Fruit fly (Drosophila melanogaster) whole organism, embryonic: ENCODE results near the gene CG34107.
A peak's percentile ranks its signal among the peaks of the same experiment; 100 is the strongest.

Experiments
- Atf-2 ChIP-seq: fragments of 200-800 bp; sonication (Bioruptor generic); optimal IDR thresholded peaks from 2 replicates; lab custom pipeline; 2016; ENCODE audit warnings: missing biosample characterization, missing genetic modification characterization
- B-H2 ChIP-seq: fragments of 200-800 bp; sonication (Bioruptor generic); optimal IDR thresholded peaks from 2 replicates; lab custom pipeline; 2018; ENCODE audit warnings: missing biosample characterization, mild to moderate bottlenecking, missing genetic modification characterization
- CG10267 ChIP-seq: fragments of 200-800 bp; sonication (Bioruptor generic); optimal IDR thresholded peaks from 2 replicates; lab custom pipeline; 2018; ENCODE audit warnings: missing biosample characterization, mild to moderate bottlenecking, missing genetic modification characterization, moderate library complexity
- CG10959 ChIP-seq: fragments of 200-800 bp; sonication (Bioruptor generic); IDR thresholded peaks from 2 replicates; pipeline ENCODE4 v1.3.6; 2022; ENCODE audit warnings: missing biosample characterization, missing genetic modification characterization
- CG11504 ChIP-seq: fragments of 200-800 bp; sonication (Bioruptor generic); optimal IDR thresholded peaks from 3 replicates; lab custom pipeline; 2019; ENCODE audit warnings: missing biosample characterization, mild to moderate bottlenecking, missing genetic modification characterization, moderate library complexity
- CG1233 ChIP-seq: fragments of 200-800 bp; sonication (Bioruptor generic); optimal IDR thresholded peaks from 4 replicates; lab custom pipeline; 2018; ENCODE audit warnings: missing biosample characterization, mild to moderate bottlenecking, missing genetic modification characterization
- CG13775 ChIP-seq: fragments of 200-800 bp; sonication (Bioruptor generic); optimal IDR thresholded peaks from 3 replicates; lab custom pipeline; 2017; ENCODE audit warnings: missing biosample characterization, mild to moderate bottlenecking, missing genetic modification characterization
- CG14965 ChIP-seq: fragments of 200-800 bp; sonication (Bioruptor generic); optimal IDR thresholded peaks from 2 replicates; lab custom pipeline; 2016; ENCODE audit warnings: missing biosample characterization, missing genetic modification characterization, borderline replicate concordance
- CG1602 ChIP-seq: fragments of 200-800 bp; sonication (Bioruptor generic); optimal IDR thresholded peaks from 3 replicates; lab custom pipeline; 2016; ENCODE audit warnings: missing biosample characterization, missing genetic modification characterization
- CG1647 ChIP-seq: fragments of 200-800 bp; sonication (Bioruptor generic); optimal IDR thresholded peaks from 3 replicates; lab custom pipeline; 2016; ENCODE audit warnings: missing biosample characterization, missing genetic modification characterization
- CG16813 ChIP-seq: fragments of 200-800 bp; sonication (Bioruptor generic); IDR thresholded peaks from 3 replicates; pipeline ENCODE4 v1.3.6; 2022; ENCODE audit warnings: missing biosample characterization, missing genetic modification characterization; ENCODE audit not compliant: partially characterized antibody
- CG18599 ChIP-seq: fragments of 200-800 bp; sonication (Bioruptor generic); optimal IDR thresholded peaks from 3 replicates; lab custom pipeline; 2017; ENCODE audit warnings: missing biosample characterization, missing genetic modification characterization, mild to moderate bottlenecking, moderate library complexity, missing genetic modification reagents
- CG2202 ChIP-seq: fragments of 200-800 bp; sonication (Bioruptor generic); optimal IDR thresholded peaks from 2 replicates; lab custom pipeline; 2018; ENCODE audit warnings: missing biosample characterization, mild to moderate bottlenecking, missing genetic modification characterization
- CG31365 ChIP-seq: fragments of 200-800 bp; sonication (Bioruptor generic); optimal IDR thresholded peaks from 2 replicates; lab custom pipeline; 2018; ENCODE audit warnings: missing biosample characterization, mild to moderate bottlenecking, missing genetic modification characterization
- CG32772 ChIP-seq: fragments of 200-800 bp; sonication (Bioruptor generic); IDR thresholded peaks from 2 replicates; pipeline ENCODE4 v1.3.6; 2022; ENCODE audit warnings: missing biosample characterization, missing genetic modification characterization
- CG42726 ChIP-seq: fragments of 200-800 bp; sonication (Bioruptor generic); IDR thresholded peaks from 2 replicates; pipeline ENCODE4 v1.3.6; 2022; ENCODE audit warnings: missing biosample characterization, missing genetic modification characterization; ENCODE audit not compliant: partially characterized antibody
- CG4854 ChIP-seq: fragments of 200-800 bp; sonication (Bioruptor generic); optimal IDR thresholded peaks from 2 replicates; lab custom pipeline; 2016; ENCODE audit warnings: missing biosample characterization, missing genetic modification characterization, inconsistent platforms
- CG7786 ChIP-seq: fragments of 200-800 bp; sonication (Bioruptor generic); optimal IDR thresholded peaks from 2 replicates; lab custom pipeline; 2016; ENCODE audit warnings: missing biosample characterization, missing genetic modification characterization
- CG9609 ChIP-seq: fragments of 200-800 bp; sonication (Bioruptor generic); optimal IDR thresholded peaks from 3 replicates; lab custom pipeline; 2016; ENCODE audit warnings: missing biosample characterization, missing genetic modification characterization
- CG9727 ChIP-seq: fragments of 200-800 bp; sonication (Bioruptor generic); optimal IDR thresholded peaks from 3 replicates; lab custom pipeline; 2017; ENCODE audit warnings: missing biosample characterization, mild to moderate bottlenecking, missing genetic modification characterization
- Fer3 ChIP-seq: fragments of 200-800 bp; sonication (Bioruptor generic); optimal IDR thresholded peaks from 2 replicates; lab custom pipeline; 2018; ENCODE audit warnings: missing biosample characterization, mild to moderate bottlenecking, missing genetic modification characterization, moderate library complexity
- Gug ChIP-seq: fragments of 200-800 bp; sonication (Bioruptor generic); IDR thresholded peaks from 4 replicates; pipeline ENCODE4 v1.3.6; 2022; ENCODE audit warnings: missing biosample characterization, missing genetic modification characterization
- Lhr ChIP-seq: fragments of 200-800 bp; sonication (Bioruptor generic); optimal IDR thresholded peaks from 3 replicates; lab custom pipeline; 2017; ENCODE audit warnings: mild to moderate bottlenecking, missing biosample characterization, missing genetic modification reagents, missing genetic modification characterization
- MBD-R2 ChIP-seq: fragments of 200-800 bp; sonication (Bioruptor generic); IDR thresholded peaks from 2 replicates; pipeline ENCODE4 v1.3.6; 2022; ENCODE audit warnings: missing biosample characterization, missing genetic modification characterization
- Neu2 ChIP-seq: fragments of 200-800 bp; sonication (Bioruptor generic); optimal IDR thresholded peaks from 3 replicates; lab custom pipeline; 2016; ENCODE audit warnings: missing biosample characterization, missing genetic modification characterization, borderline replicate concordance
- Optix ChIP-seq: fragments of 200-800 bp; sonication (Bioruptor generic); IDR thresholded peaks from 3 replicates; pipeline ENCODE4 v1.3.6; 2022; ENCODE audit warnings: missing biosample characterization, missing genetic modification characterization
- Pdp1 ChIP-seq, 2 experiments: fragments of 200-800 bp; sonication (Bioruptor generic); optimal IDR thresholded peaks; 3 replicates each; lab custom pipeline; 2016; ENCODE audit warnings: missing biosample characterization in 2 of 2, missing genetic modification characterization in 2 of 2, mild to moderate bottlenecking in 1 of 2, moderate library complexity in 1 of 2
- Ravus ChIP-seq: fragments of 200-800 bp; sonication (Bioruptor generic); IDR thresholded peaks from 2 replicates; pipeline ENCODE4 v1.3.6; 2022; ENCODE audit warnings: missing biosample characterization, missing genetic modification characterization
- Rfx ChIP-seq: fragments of 200-800 bp; sonication (Bioruptor generic); IDR thresholded peaks from 2 replicates; pipeline ENCODE4 v1.3.6; 2022; ENCODE audit warnings: missing biosample characterization, missing genetic modification characterization
- abd-A ChIP-seq: fragments of 200-800 bp; sonication (Bioruptor generic); optimal IDR thresholded peaks from 3 replicates; lab custom pipeline; 2019; ENCODE audit warnings: missing biosample characterization, mild to moderate bottlenecking, missing genetic modification characterization, moderate library complexity
- az2 ChIP-seq: fragments of 200-800 bp; sonication (Bioruptor generic); optimal IDR thresholded peaks from 3 replicates; lab custom pipeline; 2016; ENCODE audit warnings: missing biosample characterization, missing genetic modification characterization
- bigmax ChIP-seq: fragments of 200-800 bp; sonication (Bioruptor generic); optimal IDR thresholded peaks from 2 replicates; lab custom pipeline; 2018; ENCODE audit warnings: missing biosample characterization, mild to moderate bottlenecking, missing genetic modification characterization
- cg ChIP-seq: fragments of 200-800 bp; sonication (Bioruptor generic); optimal IDR thresholded peaks from 3 replicates; lab custom pipeline; 2019; ENCODE audit warnings: missing biosample characterization, mild to moderate bottlenecking, missing genetic modification characterization, moderate library complexity
- da ChIP-seq: fragments of 200-800 bp; sonication (Bioruptor generic); optimal IDR thresholded peaks from 2 replicates; lab custom pipeline; 2016; ENCODE audit warnings: missing biosample characterization, missing genetic modification characterization
- disco-r ChIP-seq: fragments of 200-800 bp; sonication (Bioruptor generic); optimal IDR thresholded peaks from 2 replicates; lab custom pipeline; 2016; ENCODE audit warnings: missing biosample characterization, missing genetic modification characterization
- fd3F ChIP-seq: fragments of 200-800 bp; sonication (Bioruptor generic); optimal IDR thresholded peaks from 2 replicates; lab custom pipeline; 2018; ENCODE audit warnings: missing biosample characterization, mild to moderate bottlenecking, missing genetic modification characterization, moderate library complexity
- hbn ChIP-seq: fragments of 200-800 bp; sonication (Bioruptor generic); IDR thresholded peaks from 2 replicates; pipeline ENCODE4 v1.3.6; 2022; ENCODE audit warnings: missing biosample characterization, missing genetic modification characterization; ENCODE audit not compliant: partially characterized antibody
- lmd ChIP-seq: fragments of 200-800 bp; sonication (Bioruptor generic); IDR thresholded peaks from 2 replicates; pipeline ENCODE4 v1.3.6; 2022; ENCODE audit warnings: missing biosample characterization, missing genetic modification characterization
- nerfin-2 ChIP-seq: fragments of 200-800 bp; sonication (Bioruptor generic); IDR thresholded peaks from 2 replicates; pipeline ENCODE4 v1.3.6; 2022; ENCODE audit warnings: missing biosample characterization, missing genetic modification characterization; ENCODE audit not compliant: partially characterized antibody
- pnt ChIP-seq: fragments of 200-800 bp; sonication (Bioruptor generic); optimal IDR thresholded peaks from 3 replicates; lab custom pipeline; 2016; ENCODE audit warnings: missing biosample characterization, missing genetic modification characterization
- prd ChIP-seq, 3 experiments: fragments of >200 bp in 2 of 3; fragments of 200-800 bp in 1 of 3; sonication (Bioruptor generic) in 1 of 3; optimal IDR thresholded peaks in 2 of 3; IDR thresholded peaks in 1 of 3; 2 replicates in 2 of 3; 3 replicates in 1 of 3; pipeline versions ENCODE4 v1.3.6 to Lab custom; 2017 to 2022; ENCODE audit warnings: missing biosample characterization in 1 of 3, missing genetic modification characterization in 1 of 3
- pum ChIP-seq: fragments of 200-800 bp; sonication (Bioruptor generic); optimal IDR thresholded peaks from 2 replicates; lab custom pipeline; 2016; ENCODE audit warnings: missing biosample characterization, missing genetic modification characterization
- scrt ChIP-seq: fragments of 200-800 bp; sonication (Bioruptor generic); optimal IDR thresholded peaks from 2 replicates; lab custom pipeline; 2018; ENCODE audit warnings: missing biosample characterization, mild to moderate bottlenecking, missing genetic modification characterization, moderate library complexity
- shn ChIP-seq: fragments of 200-800 bp; sonication (Bioruptor generic); optimal IDR thresholded peaks from 3 replicates; lab custom pipeline; 2016; ENCODE audit warnings: missing biosample characterization, missing genetic modification characterization
- so ChIP-seq: fragments of 200-800 bp; sonication (Bioruptor generic); IDR thresholded peaks from 3 replicates; pipeline ENCODE4 v1.3.6; 2022; ENCODE audit warnings: missing biosample characterization, missing genetic modification characterization
- tgo ChIP-seq: fragments of 200-800 bp; sonication (Bioruptor generic); IDR thresholded peaks from 3 replicates; pipeline ENCODE4 v1.3.6; 2022; ENCODE audit warnings: missing biosample characterization, missing genetic modification characterization
- twi ChIP-seq: fragments of 200-800 bp; optimal IDR thresholded peaks from 2 replicates; lab custom pipeline; 2019; ENCODE audit warnings: missing biosample characterization, mild to moderate bottlenecking, missing genetic modification characterization, moderate library complexity
- usp ChIP-seq: fragments of >200 bp; optimal IDR thresholded peaks from 2 replicates; lab custom pipeline; 2017; ENCODE audit warnings: missing biosample characterization, missing genetic modification characterization
- vfl ChIP-seq: fragments of 200-800 bp; sonication (Bioruptor generic); optimal IDR thresholded peaks from 2 replicates; lab custom pipeline; 2016; ENCODE audit warnings: missing biosample characterization, missing genetic modification characterization
- z ChIP-seq: fragments of 200-800 bp; sonication (Bioruptor generic); IDR thresholded peaks from 3 replicates; pipeline ENCODE4 v1.3.6; 2022; ENCODE audit warnings: missing biosample characterization, missing genetic modification characterization

Gene CG34107

DNA sequence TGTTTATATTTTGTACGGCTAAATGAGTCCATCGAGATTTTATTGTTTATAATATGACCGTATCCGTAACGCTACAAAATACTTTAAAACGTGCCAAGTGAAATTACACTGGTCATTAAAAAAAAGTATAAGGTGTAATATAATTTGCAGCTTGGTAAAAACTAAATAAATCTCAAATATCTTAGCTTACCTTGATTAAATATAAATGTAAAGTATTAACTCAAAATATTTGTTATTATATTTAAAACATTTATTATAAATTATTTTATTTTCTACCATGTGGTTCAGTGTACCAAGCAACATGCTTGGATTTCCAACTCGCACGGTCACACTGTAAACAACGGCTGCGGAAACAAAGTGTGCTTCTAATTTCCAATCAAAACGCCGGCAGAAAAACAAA lies 37.1 kb downstream of the CG34107 start, which contains the start of the genes Sirt6 and pont (continued):
- peak; percentile 94 for TF ChIP-seq CG18599 (GFP tag; lab: Kevin White, UChicago)
- TF ChIP-seq hbn (GFP tag; lab: Robert Waterston, UW): no peak
- peak; percentile 59 for TF ChIP-seq CG7786
- peak; percentile 96 for TF ChIP-seq CG13775
- TF ChIP-seq Pdp1 (GFP tag; optimal IDR thresholded peaks at IDR 0.05; lab: Kevin White, UChicago): peak; percentile 70 to 76
- TF ChIP-seq Optix: no peak
- peak; percentile 41 for TF ChIP-seq shn (GFP tag; lab: Kevin White, UChicago)
- no peak for TF ChIP-seq z (GFP tag; lab: Robert Waterston, UW)
- TF ChIP-seq abd-A: peak; percentile 88
- no peak for TF ChIP-seq Neu2 (GFP tag; lab: Kevin White, UChicago)
- TF ChIP-seq fd3F (GFP tag; lab: Kevin White, UChicago): peak; percentile 97
- no peak for TF ChIP-seq CG10959 (GFP tag; lab: Robert Waterston, UW)
- no peak for TF ChIP-seq Rfx (GFP tag; lab: Robert Waterston, UW)
- peak; percentile 88 for TF ChIP-seq Lhr (GFP tag; lab: Kevin White, UChicago)
- TF ChIP-seq Fer3 (tag; lab: Kevin White, UChicago): peak; percentile 95
- TF ChIP-seq Gug (GFP tag; lab: Robert Waterston, UW): peak; percentile 82
- peak; percentile 48 for TF ChIP-seq pnt
- peak; percentile 75 for TF ChIP-seq B-H2 (GFP tag; lab: Kevin White, UChicago)
- TF ChIP-seq az2: peak; percentile 93
- peak; percentile 97 for TF ChIP-seq CG9727 (GFP tag; lab: Kevin White, UChicago)
- no peak for TF ChIP-seq Ravus (GFP tag; lab: Robert Waterston, UW)
- peak; percentile 97 for TF ChIP-seq CG11504 (tag; lab: Kevin White, UChicago)
- no peak for TF ChIP-seq lmd (GFP tag; lab: Robert Waterston, UW)
- peak; percentile 33 for TF ChIP-seq CG31365 (tag; lab: Kevin White, UChicago)
- no peak for TF ChIP-seq CG42726 (GFP tag; lab: Robert Waterston, UW)
- TF ChIP-seq cg: no peak
- TF ChIP-seq CG10267: peak; percentile 94
- TF ChIP-seq CG9609: no peak
- TF ChIP-seq CG14965 (GFP tag; lab: Kevin White, UChicago): no peak
- TF ChIP-seq MBD-R2 (GFP tag; lab: Robert Waterston, UW): no peak
- TF ChIP-seq twi (tag; lab: Kevin White, UChicago): peak; percentile 95
- TF ChIP-seq CG2202 (tag; lab: Kevin White, UChicago): peak; percentile 89
- no peak for TF ChIP-seq so (GFP tag; lab: Robert Waterston, UW)
- TF ChIP-seq scrt (GFP tag; lab: Kevin White, UChicago): peak; percentile 88
- TF ChIP-seq CG4854: peak; percentile 8
- no peak for TF ChIP-seq CG16813 (GFP tag; lab: Robert Waterston, UW)
- TF ChIP-seq bigmax (GFP tag; lab: Kevin White, UChicago): no peak
- TF ChIP-seq usp: no peak
- TF ChIP-seq da (GFP tag; lab: Kevin White, UChicago): no peak
- no peak for TF ChIP-seq disco-r (GFP tag; lab: Kevin White, UChicago)
- TF ChIP-seq CG1647: peak; percentile 33
- peak; percentile 96 for TF ChIP-seq CG1602 (GFP tag; lab: Kevin White, UChicago)
- peak; percentile 28 for TF ChIP-seq vfl
- no peak for TF ChIP-seq CG32772 (GFP tag; lab: Robert Waterston, UW)
- peak; percentile 94 for TF ChIP-seq CG1233 (GFP tag; lab: Kevin White, UChicago)
- TF ChIP-seq nerfin-2: no peak
- TF ChIP-seq tgo (GFP tag; lab: Robert Waterston, UW): no peak
- TF ChIP-seq Atf-2 (GFP tag; lab: Kevin White, UChicago): peak; percentile 2
- TF ChIP-seq pum (GFP tag; lab: Kevin White, UChicago): peak; percentile 56
- TF ChIP-seq prd (optimal IDR thresholded peaks at IDR 0.05; lab: Kevin White, UChicago): no peak
- no peak for TF ChIP-seq prd (GFP tag; IDR thresholded peaks at IDR 0.05; lab: Robert Waterston, UW)
